Fruit fly (Drosophila melanogaster) whole organism, embryonic: Measurements from ENCODE around the gene CG13043.
A peak's percentile ranks its signal among the peaks of the same experiment; 100 is the strongest.

ENCODE experiments used
- BEAF-32 ChIP-seq: fragments of 200-800 bp; sonication (Bioruptor generic); optimal IDR thresholded peaks from 3 replicates; lab custom pipeline; 2017; ENCODE audit warnings: missing biosample characterization, missing genetic modification characterization, mild to moderate bottlenecking, moderate library complexity, missing genetic modification reagents
- CG12219 ChIP-seq: fragments of 200-800 bp; sonication (Bioruptor generic); optimal IDR thresholded peaks from 3 replicates; lab custom pipeline; 2018; ENCODE audit warnings: missing biosample characterization, mild to moderate bottlenecking, missing genetic modification characterization
- CG13287 ChIP-seq: fragments of 200-800 bp; sonication (Bioruptor generic); IDR thresholded peaks from 2 replicates; pipeline ENCODE4 v1.3.6; 2022; ENCODE audit warnings: missing biosample characterization, missing genetic modification characterization; ENCODE audit not compliant: partially characterized antibody
- CG14667 ChIP-seq: fragments of 200-800 bp; sonication (Bioruptor generic); IDR thresholded peaks from 2 replicates; pipeline ENCODE4 v1.3.6; 2022; ENCODE audit warnings: missing biosample characterization, missing genetic modification characterization
- CG14710 ChIP-seq: fragments of 200-800 bp; sonication (Bioruptor generic); optimal IDR thresholded peaks from 3 replicates; lab custom pipeline; 2019; ENCODE audit warnings: missing biosample characterization, mild to moderate bottlenecking, missing genetic modification characterization, moderate library complexity
- CG15514 ChIP-seq: fragments of 200-800 bp; sonication (Bioruptor generic); optimal IDR thresholded peaks from 3 replicates; lab custom pipeline; 2017; ENCODE audit warnings: missing biosample characterization, missing genetic modification characterization, mild to moderate bottlenecking, moderate library complexity, missing genetic modification reagents
- CG17186 ChIP-seq: fragments of 200-800 bp; sonication (Bioruptor generic); optimal IDR thresholded peaks from 3 replicates; lab custom pipeline; 2017; ENCODE audit warnings: missing biosample characterization, missing genetic modification reagents, missing genetic modification characterization
- CG18262 ChIP-seq: fragments of 200-800 bp; optimal IDR thresholded peaks from 3 replicates; lab custom pipeline; 2019; ENCODE audit warnings: missing biosample characterization, mild to moderate bottlenecking, missing genetic modification characterization, moderate library complexity
- CG30431 ChIP-seq: fragments of 200-800 bp; sonication (Bioruptor generic); optimal IDR thresholded peaks from 2 replicates; lab custom pipeline; 2017; ENCODE audit warnings: missing biosample characterization, missing genetic modification characterization
- CG31224 ChIP-seq: fragments of 200-800 bp; sonication (Bioruptor generic); IDR thresholded peaks from 2 replicates; pipeline ENCODE4 v1.3.6; 2022; ENCODE audit warnings: missing biosample characterization, missing genetic modification characterization
- CG31441 ChIP-seq: fragments of 200-800 bp; sonication (Bioruptor generic); IDR thresholded peaks from 2 replicates; pipeline ENCODE4 v1.3.6; 2022; ENCODE audit warnings: missing biosample characterization, missing genetic modification characterization
- CG34422 ChIP-seq: fragments of 200-800 bp; sonication (Bioruptor generic); IDR thresholded peaks from 3 replicates; pipeline ENCODE4 v1.3.6; 2022; ENCODE audit warnings: missing biosample characterization, missing genetic modification characterization
- CG4617 ChIP-seq: fragments of 200-800 bp; sonication (Bioruptor generic); optimal IDR thresholded peaks from 3 replicates; lab custom pipeline; 2016; ENCODE audit warnings: missing biosample characterization, missing genetic modification characterization, borderline replicate concordance
- CG9437 ChIP-seq: fragments of 200-800 bp; sonication (Bioruptor generic); optimal IDR thresholded peaks from 2 replicates; lab custom pipeline; 2018; ENCODE audit warnings: missing biosample characterization, mild to moderate bottlenecking, missing genetic modification characterization
- CG9797 ChIP-seq: fragments of 200-800 bp; sonication (Bioruptor generic); optimal IDR thresholded peaks from 3 replicates; lab custom pipeline; 2018; ENCODE audit warnings: missing biosample characterization, mild to moderate bottlenecking, missing genetic modification characterization
- CHES-1-like ChIP-seq: fragments of 200-800 bp; sonication (Bioruptor generic); optimal IDR thresholded peaks from 2 replicates; lab custom pipeline; 2016; ENCODE audit warnings: missing biosample characterization, missing genetic modification characterization
- CoRest ChIP-seq: fragments of 200-800 bp; sonication (Bioruptor generic); optimal IDR thresholded peaks from 3 replicates; lab custom pipeline; 2018; ENCODE audit warnings: missing biosample characterization, mild to moderate bottlenecking, missing genetic modification characterization, moderate library complexity
- Dip3 ChIP-seq: fragments of 200-800 bp; sonication (Bioruptor generic); optimal IDR thresholded peaks from 3 replicates; lab custom pipeline; 2016; ENCODE audit warnings: missing biosample characterization, missing genetic modification characterization
- Dp ChIP-seq: fragments of 200-800 bp; sonication (Bioruptor generic); optimal IDR thresholded peaks from 2 replicates; lab custom pipeline; 2018; ENCODE audit warnings: missing biosample characterization, mild to moderate bottlenecking, missing genetic modification characterization, moderate library complexity
- E2f2 ChIP-seq: fragments of 200-800 bp; sonication (Bioruptor generic); IDR thresholded peaks from 2 replicates; pipeline ENCODE4 v1.3.6; 2022; ENCODE audit warnings: missing biosample characterization, missing genetic modification characterization
- Eip74EF ChIP-seq, 2 experiments: fragments of 200-800 bp in 1 of 2; fragments of >200 bp in 1 of 2; sonication (Bioruptor generic) in 1 of 2; optimal IDR thresholded peaks; 2 replicates each; lab custom pipeline; 2017 to 2019; ENCODE audit warnings: missing biosample characterization in 2 of 2, missing genetic modification characterization in 2 of 2, mild to moderate bottlenecking in 1 of 2, moderate library complexity in 1 of 2
- HLH4C ChIP-seq: fragments of 200-800 bp; sonication (Bioruptor generic); IDR thresholded peaks from 3 replicates; pipeline ENCODE4 v1.3.6; 2022; ENCODE audit warnings: missing biosample characterization, missing genetic modification characterization; ENCODE audit not compliant: partially characterized antibody
- HmgZ ChIP-seq: fragments of 200-800 bp; sonication (Bioruptor generic); optimal IDR thresholded peaks from 2 replicates; lab custom pipeline; 2018; ENCODE audit warnings: missing biosample characterization, mild to moderate bottlenecking, missing genetic modification characterization
- Hr3 ChIP-seq: fragments of 200-800 bp; sonication (Bioruptor generic); optimal IDR thresholded peaks from 3 replicates; lab custom pipeline; 2016; ENCODE audit warnings: missing biosample characterization, missing genetic modification characterization
- MESR4 ChIP-seq: fragments of 200-800 bp; sonication (Bioruptor generic); optimal IDR thresholded peaks from 2 replicates; lab custom pipeline; 2018; ENCODE audit warnings: missing biosample characterization, mild to moderate bottlenecking, missing genetic modification characterization, moderate library complexity
- Med ChIP-seq: fragments of 200-800 bp; sonication (Bioruptor generic); peaks from one replicate; lab custom pipeline; 2016; ENCODE audit warnings: missing biosample characterization, missing genetic modification characterization, mild to moderate bottlenecking, inconsistent platforms, moderate library complexity
- Myb ChIP-seq: fragments of 200-800 bp; sonication (Bioruptor generic); optimal IDR thresholded peaks from 2 replicates; lab custom pipeline; 2016; ENCODE audit warnings: missing biosample characterization, missing genetic modification characterization
- NK7.1 ChIP-seq: fragments of 200-800 bp; sonication (Bioruptor generic); optimal IDR thresholded peaks from 3 replicates; lab custom pipeline; 2016; ENCODE audit warnings: missing biosample characterization, missing genetic modification characterization
- Pdp1 ChIP-seq, 2 experiments: fragments of 200-800 bp; sonication (Bioruptor generic); optimal IDR thresholded peaks; 3 replicates each; lab custom pipeline; 2016; ENCODE audit warnings: missing biosample characterization in 2 of 2, missing genetic modification characterization in 2 of 2, mild to moderate bottlenecking in 1 of 2, moderate library complexity in 1 of 2
- Six4 ChIP-seq: fragments of 200-800 bp; sonication (Bioruptor generic); optimal IDR thresholded peaks from 2 replicates; lab custom pipeline; 2016; ENCODE audit warnings: missing biosample characterization, missing genetic modification characterization
- Stat92E ChIP-seq, 3 experiments: fragments of >200 bp in 2 of 3; fragments of 200-800 bp in 1 of 3; sonication (Bioruptor generic) in 1 of 3; optimal IDR thresholded peaks; 2 replicates each; lab custom pipeline; 2017 to 2019; ENCODE audit warnings: missing biosample characterization in 3 of 3, missing genetic modification characterization in 3 of 3, mild to moderate bottlenecking in 1 of 3, moderate library complexity in 1 of 3
- Xrp1 ChIP-seq: fragments of 200-800 bp; sonication (Bioruptor generic); IDR thresholded peaks from 2 replicates; pipeline ENCODE4 v1.3.6; 2022; ENCODE audit warnings: missing biosample characterization, missing genetic modification characterization
- bigmax ChIP-seq: fragments of 200-800 bp; sonication (Bioruptor generic); optimal IDR thresholded peaks from 2 replicates; lab custom pipeline; 2018; ENCODE audit warnings: missing biosample characterization, mild to moderate bottlenecking, missing genetic modification characterization
- crp ChIP-seq, 2 experiments: fragments of 200-800 bp; sonication (Bioruptor generic); optimal IDR thresholded peaks; 2 replicates in 1 of 2; 3 replicates in 1 of 2; lab custom pipeline; 2017; ENCODE audit warnings: missing biosample characterization in 2 of 2, missing genetic modification characterization in 2 of 2, mild to moderate bottlenecking in 1 of 2, moderate library complexity in 1 of 2
- fd96Cb ChIP-seq: fragments of 200-800 bp; sonication (Bioruptor generic); optimal IDR thresholded peaks from 2 replicates; lab custom pipeline; 2018; ENCODE audit warnings: missing biosample characterization, mild to moderate bottlenecking, missing genetic modification characterization, moderate library complexity
- hkb ChIP-seq, 2 experiments: fragments of 200-800 bp in 1 of 2; fragments of >200 bp in 1 of 2; sonication (Bioruptor generic) in 1 of 2; IDR thresholded peaks in 1 of 2; optimal IDR thresholded peaks in 1 of 2; 2 replicates each; pipeline versions ENCODE4 v1.3.6 to Lab custom; 2017 to 2022; ENCODE audit warnings: missing biosample characterization in 1 of 2, missing genetic modification characterization in 1 of 2
- klu ChIP-seq: fragments of 200-800 bp; sonication (Bioruptor generic); IDR thresholded peaks from 2 replicates; pipeline ENCODE4 v1.3.6; 2022; ENCODE audit warnings: missing biosample characterization, missing genetic modification characterization
- mirr ChIP-seq: fragments of 200-800 bp; sonication (Bioruptor generic); optimal IDR thresholded peaks from 3 replicates; lab custom pipeline; 2018; ENCODE audit warnings: missing biosample characterization, mild to moderate bottlenecking, missing genetic modification characterization
- nmo ChIP-seq: fragments of 200-800 bp; sonication (Bioruptor generic); optimal IDR thresholded peaks from 2 replicates; lab custom pipeline; 2018; ENCODE audit warnings: missing biosample characterization, mild to moderate bottlenecking, missing genetic modification characterization, moderate library complexity
- otp ChIP-seq: fragments of 200-800 bp; sonication (Bioruptor generic); IDR thresholded peaks from 3 replicates; pipeline ENCODE4, ENCODE4 v1.3.6; 2022; ENCODE audit warnings: missing biosample characterization, missing genetic modification characterization
- scrt ChIP-seq: fragments of 200-800 bp; sonication (Bioruptor generic); optimal IDR thresholded peaks from 2 replicates; lab custom pipeline; 2018; ENCODE audit warnings: missing biosample characterization, mild to moderate bottlenecking, missing genetic modification characterization, moderate library complexity
- zen ChIP-seq: fragments of 200-800 bp; sonication (Bioruptor generic); optimal IDR thresholded peaks from 3 replicates; lab custom pipeline; 2018; ENCODE audit warnings: missing biosample characterization, mild to moderate bottlenecking, missing genetic modification characterization, moderate library complexity

Gene CG13043

DNA sequence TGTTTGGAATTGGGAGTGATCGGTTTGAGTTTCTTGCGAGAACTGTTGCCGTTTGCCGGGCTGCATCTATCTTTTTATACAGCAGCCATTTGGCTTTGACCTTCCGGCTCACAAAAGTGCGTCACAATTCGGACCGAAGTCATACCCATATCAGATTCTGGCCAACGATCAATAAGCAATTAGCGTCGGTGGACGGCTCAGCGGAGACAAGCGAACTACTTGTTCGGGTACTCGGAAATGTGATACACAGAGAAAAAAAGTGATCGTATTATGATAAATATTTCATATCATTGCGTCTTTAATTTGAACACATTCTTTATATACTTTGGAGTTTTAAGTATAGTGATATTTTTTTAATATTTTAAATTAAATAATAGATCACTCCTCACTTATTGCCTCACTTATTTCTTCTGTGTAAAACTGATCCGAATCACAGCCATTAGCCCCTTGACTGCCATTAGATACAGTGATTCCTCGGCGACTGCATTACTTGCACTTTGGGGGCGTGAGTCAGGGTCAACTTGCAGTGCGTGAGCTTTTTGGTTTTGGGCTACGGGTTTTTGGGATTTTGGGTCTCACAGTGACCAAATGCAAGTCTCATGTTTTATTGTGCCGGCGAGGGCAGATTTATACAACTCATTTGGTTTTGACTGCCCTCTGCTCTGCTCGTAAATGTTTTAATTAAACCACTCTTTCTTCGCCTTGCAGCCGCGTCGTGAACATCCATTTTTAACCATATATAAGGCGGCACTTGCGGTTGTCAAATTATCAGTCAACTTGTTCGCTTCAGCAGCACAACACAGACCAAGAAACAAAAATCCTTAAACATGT, at the start of gene CG13043, which contains the start of gene CG13063 (continued):
- TF ChIP-seq CG31441 (GFP tag; lab: Robert Waterston, UW) (0 out of 2 replicates have a peak, but pooled peaks have one; percentile 23), CG30431 (no peak), CoRest (tag; lab: Kevin White, UChicago) (peak; percentile 7), Eip74EF (GFP tag; optimal IDR thresholded peaks at IDR 0.05; lab: Kevin White, UChicago) (peak in 1 of 2 experiments; percentile 5), CG18262 (tag; lab: Kevin White, UChicago) (no peak), hkb (optimal IDR thresholded peaks at IDR 0.05; lab: Kevin White, UChicago) (no peak), hkb (GFP tag; IDR thresholded peaks at IDR 0.05; lab: Robert Waterston, UW) (0 out of 2 replicates have a peak, but pooled peaks have one; percentile 25)

DNA sequence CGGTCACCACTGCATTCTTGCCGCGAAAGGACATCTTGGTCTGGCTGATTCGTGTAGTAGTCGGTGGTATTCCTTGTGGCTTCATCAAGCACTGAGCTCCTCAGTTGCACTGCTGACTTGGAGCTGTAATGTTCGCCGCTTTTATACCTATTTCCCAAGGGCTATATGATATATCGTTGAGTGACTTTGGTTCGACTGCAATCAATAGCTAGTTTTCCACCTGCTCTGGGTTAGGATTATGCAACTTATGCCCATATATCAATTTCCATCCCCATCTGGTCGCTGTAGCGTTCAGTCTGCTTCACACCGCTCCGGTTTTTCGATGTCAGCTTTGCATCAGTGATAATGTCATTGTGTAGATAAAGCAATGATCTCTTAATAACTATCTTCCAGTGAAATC, 48.5 kb upstream of the CG13043 start, which contains the start of gene Pdh:
Gene Pdh (minus strand): TSS at position 101 of the 400 bp plus-strand sequence.
- TF ChIP-seq mirr (GFP tag; lab: Kevin White, UChicago): no peak
- TF ChIP-seq NK7.1 (GFP tag; lab: Kevin White, UChicago): no peak
- TF ChIP-seq CG9437 (GFP tag; lab: Kevin White, UChicago): no peak
- TF ChIP-seq CG14667: no peak
- peak; percentile 57 for TF ChIP-seq Med (GFP tag; lab: Kevin White, UChicago)
- TF ChIP-seq Pdp1 (GFP tag; optimal IDR thresholded peaks at IDR 0.05; lab: Kevin White, UChicago): peak in 1 of 2 experiments; percentile 0
- no peak for TF ChIP-seq CG12219 (GFP tag; lab: Kevin White, UChicago)
- TF ChIP-seq CG31224 (GFP tag; lab: Robert Waterston, UW): no peak
- no peak for TF ChIP-seq Dip3
- no peak for TF ChIP-seq E2f2 (GFP tag; lab: Robert Waterston, UW)

DNA sequence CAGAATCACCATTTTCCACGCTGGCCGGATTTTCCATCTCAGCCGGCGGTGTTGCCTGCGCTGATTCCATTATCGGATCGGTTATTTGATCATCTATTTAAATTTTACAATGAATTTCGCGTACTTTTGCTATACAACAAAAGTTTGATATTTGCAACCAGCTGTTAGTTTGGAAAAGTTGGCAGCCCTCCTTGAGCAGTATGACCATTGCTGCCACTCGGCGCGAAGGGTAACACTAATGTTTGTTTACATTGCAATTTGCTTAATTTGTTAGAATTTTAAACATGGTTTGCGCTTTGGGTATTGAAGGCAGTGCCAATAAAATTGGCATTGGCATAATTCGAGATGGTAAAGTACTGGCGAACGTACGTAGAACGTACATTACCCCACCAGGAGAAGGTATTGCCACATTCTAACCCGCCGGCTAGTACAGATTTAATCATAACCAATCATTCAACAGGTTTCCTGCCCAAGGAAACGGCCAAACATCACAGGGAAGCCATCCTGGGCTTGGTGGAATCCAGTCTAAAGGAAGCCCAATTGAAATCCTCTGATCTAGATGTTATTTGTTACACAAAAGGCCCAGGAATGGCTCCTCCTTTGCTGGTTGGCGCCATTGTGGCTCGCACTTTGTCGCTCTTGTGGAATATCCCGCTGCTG, 46.2 kb upstream of the CG13043 start, which contains the start of the genes Golgin104 and Tcs3:
Gene Golgin104 (minus strand): TSS at position 182 of the 660 bp plus-strand sequence.
Gene Tcs3 (plus strand): TSS at position 222 of the 660 bp plus-strand sequence.
- peak; percentile 21 for TF ChIP-seq BEAF-32 (GFP tag; lab: Kevin White, UChicago)
- TF ChIP-seq CG17186 (GFP tag; lab: Kevin White, UChicago): peak; percentile 30
- TF ChIP-seq klu (GFP tag; lab: Robert Waterston, UW): no peak
- TF ChIP-seq Stat92E (GFP tag; optimal IDR thresholded peaks at IDR 0.05; lab: Kevin White, UChicago): peak in 1 of 3 experiments; percentile 80
- peak; percentile 36 for TF ChIP-seq CG15514 (GFP tag; lab: Kevin White, UChicago)
- peak; percentile 45 for TF ChIP-seq Dp (GFP tag; lab: Kevin White, UChicago)
- no peak for TF ChIP-seq Xrp1 (GFP tag; lab: Robert Waterston, UW)
- TF ChIP-seq MESR4: peak; percentile 56
- peak; percentile 89 for TF ChIP-seq CG9797 (GFP tag; lab: Kevin White, UChicago)
- TF ChIP-seq CG4617 (GFP tag; lab: Kevin White, UChicago): peak; percentile 82
- peak; percentile 40 for TF ChIP-seq bigmax (GFP tag; lab: Kevin White, UChicago)
- 0 out of 3 replicates have a peak, but pooled peaks have one; percentile 17 for TF ChIP-seq HLH4C (GFP tag; lab: Robert Waterston, UW)
- TF ChIP-seq Six4 (GFP tag; lab: Kevin White, UChicago): no peak
- TF ChIP-seq fd96Cb (tag; lab: Kevin White, UChicago): no peak
- TF ChIP-seq otp (GFP tag; lab: Robert Waterston, UW): 0 out of 3 replicates have a peak, but pooled peaks have one; percentile 21
- no peak for TF ChIP-seq Hr3 (GFP tag; lab: Kevin White, UChicago)
- TF ChIP-seq zen (tag; lab: Kevin White, UChicago): peak; percentile 73
- peak; percentile 63 for TF ChIP-seq HmgZ (tag; lab: Kevin White, UChicago)
- TF ChIP-seq CG13287: peak; percentile 49; the same call in 1 of the 2 replicates
- peak; percentile 32 for TF ChIP-seq CHES-1-like
- TF ChIP-seq CG34422 (GFP tag; lab: Robert Waterston, UW): peak; percentile 49; the same call in 1 of the 3 replicates
- peak; percentile 30 for TF ChIP-seq CG14710 (tag; lab: Kevin White, UChicago)
- peak; percentile 8 for TF ChIP-seq nmo (GFP tag; lab: Kevin White, UChicago)
- TF ChIP-seq E2f2 (GFP tag; lab: Robert Waterston, UW): peak; percentile 59
- TF ChIP-seq scrt (GFP tag; lab: Kevin White, UChicago): peak; percentile 92
- TF ChIP-seq Myb (GFP tag; lab: Kevin White, UChicago): peak; percentile 31
- peak; percentile 91 to 96 for TF ChIP-seq crp (GFP tag; optimal IDR thresholded peaks at IDR 0.05; lab: Kevin White, UChicago)
